Worm (Caenorhabditis elegans): ENCODE results near the gene marg-1.

DNA sequence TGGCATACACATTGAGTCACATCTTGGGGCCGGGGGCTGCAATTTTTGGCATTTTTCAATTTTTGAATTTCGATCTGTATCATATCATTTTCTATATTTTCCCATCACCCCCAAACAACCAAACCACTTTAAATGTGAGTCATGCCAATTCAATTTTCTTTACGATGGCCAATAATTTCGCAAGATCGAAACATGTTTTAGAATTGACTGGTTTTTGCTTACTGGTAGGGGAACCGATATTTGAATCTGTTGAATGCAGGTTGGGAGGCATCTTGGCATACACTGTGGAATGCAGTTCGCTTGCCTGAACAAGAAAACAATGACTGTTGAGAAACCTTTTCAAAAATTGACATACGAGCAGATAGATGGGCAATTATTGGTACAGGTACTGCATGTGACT is 10.2 kb upstream of the marg-1 start:
- TF ChIP-seq ztf-23 (GFP tag; IDR thresholded peaks at IDR 0.05) = no peak
- no peak for TF ChIP-seq klf-2 (GFP tag; conservative IDR thresholded peaks at IDR 0.05)
- TF ChIP-seq med-1 (GFP tag; optimal IDR thresholded peaks at IDR 0.05; ENCODE audit: insufficient read depth) = no peak
- no peak for TF ChIP-seq ref-1 (GFP tag; conservative IDR thresholded peaks at IDR 0.05)
- TF ChIP-seq tab-1 (GFP tag; IDR thresholded peaks at IDR 0.05) = no peak
- TF ChIP-seq cog-1 (tag; optimal IDR thresholded peaks at IDR 0.05) = no peak
